Worm (Caenorhabditis elegans) whole organism, L3 larva: ENCODE data around the gene pigm-1.

Experiments used
- R02D3.7 ChIP-seq: fragments of 150-350 bp; optimal IDR thresholded peaks from 2 replicates; lab custom pipeline; 2014; ENCODE audit warnings: missing biosample characterization, missing genetic modification characterization
- ZK546.5 ChIP-seq: sonication (generic microtip); optimal IDR thresholded peaks from 2 replicates; lab custom pipeline; 2017; ENCODE audit warnings: missing biosample characterization, missing genetic modification characterization
- ama-1 ChIP-seq: fragments of 150-350 bp; optimal IDR thresholded peaks from 2 replicates; lab custom pipeline; 2018
- ceh-28 ChIP-seq: fragments of 150-350 bp; optimal IDR thresholded peaks from 2 replicates; lab custom pipeline; 2014; ENCODE audit warnings: missing biosample characterization, missing genetic modification reagents, missing genetic modification characterization
- ceh-82 ChIP-seq: fragments of 150-350 bp; optimal IDR thresholded peaks from 2 replicates; lab custom pipeline; 2014; ENCODE audit warnings: missing biosample characterization, missing genetic modification characterization
- ceh-9 ChIP-seq: sonication (generic microtip); optimal IDR thresholded peaks from 2 replicates; lab custom pipeline; 2018; ENCODE audit warnings: missing biosample characterization, missing genetic modification characterization
- daf-12 ChIP-seq: fragments of 150-350 bp; optimal IDR thresholded peaks from 2 replicates; lab custom pipeline; 2014; ENCODE audit warnings: missing biosample characterization, missing genetic modification reagents, missing genetic modification characterization
- egl-27 ChIP-seq: sonication (generic microtip); optimal IDR thresholded peaks from 4 replicates; lab custom pipeline; 2017; ENCODE audit warnings: missing biosample characterization, missing genetic modification reagents, missing genetic modification characterization
- elt-1 ChIP-seq: fragments of 150-350 bp; optimal IDR thresholded peaks from 2 replicates; lab custom pipeline; 2014; ENCODE audit warnings: missing biosample characterization, missing genetic modification characterization
- elt-2 ChIP-seq: sonication (generic microtip); optimal IDR thresholded peaks from 2 replicates; lab custom pipeline; 2016; ENCODE audit warnings: missing genetic modification reagents, mild to moderate bottlenecking, missing genetic modification characterization, missing compliant biosample characterization
- elt-3 ChIP-seq, 3 experiments: fragments of 150-350 bp in 1 of 3; sonication (generic microtip) in 2 of 3; optimal IDR thresholded peaks; 2 replicates in 2 of 3; 4 replicates in 1 of 3; lab custom pipeline; 2014 to 2017; ENCODE audit warnings: missing biosample characterization in 3 of 3, missing genetic modification characterization in 3 of 3
- eor-1 ChIP-seq, 2 experiments: fragments of 150-350 bp; optimal IDR thresholded peaks; 2 replicates each; lab custom pipeline; 2014 to 2018; ENCODE audit warnings: missing biosample characterization in 2 of 2, missing genetic modification characterization in 2 of 2
- jun-1 ChIP-seq: fragments of 150-350 bp; optimal IDR thresholded peaks from 2 replicates; lab custom pipeline; 2014; ENCODE audit warnings: missing biosample characterization, missing genetic modification reagents, missing genetic modification characterization
- lin-15B ChIP-seq: fragments of 150-350 bp; optimal IDR thresholded peaks from 2 replicates; lab custom pipeline; 2014; ENCODE audit warnings: missing biosample characterization, missing genetic modification characterization
- lin-39 ChIP-seq: fragments of 150-350 bp; optimal IDR thresholded peaks from 2 replicates; lab custom pipeline; 2018; ENCODE audit warnings: missing biosample characterization, missing genetic modification reagents, missing genetic modification characterization
- nfya-1 ChIP-seq: sonication (generic microtip); optimal IDR thresholded peaks from 2 replicates; lab custom pipeline; 2017; ENCODE audit warnings: missing genetic modification characterization, mild to moderate bottlenecking, missing compliant biosample characterization, antibody characterized with exemption, moderate library complexity; ENCODE audit not compliant: insufficient read depth
- nhr-11 ChIP-seq: fragments of 150-350 bp; optimal IDR thresholded peaks from 2 replicates; lab custom pipeline; 2014; ENCODE audit warnings: missing biosample characterization, missing genetic modification characterization
- nhr-12 ChIP-seq: fragments of 150-350 bp; optimal IDR thresholded peaks from 2 replicates; lab custom pipeline; 2014; ENCODE audit warnings: missing biosample characterization, missing genetic modification characterization
- nhr-23 ChIP-seq: fragments of 150-350 bp; optimal IDR thresholded peaks from 2 replicates; lab custom pipeline; 2014; ENCODE audit warnings: missing biosample characterization, missing genetic modification reagents, missing genetic modification characterization
- nhr-237 ChIP-seq: fragments of 150-350 bp; optimal IDR thresholded peaks from 2 replicates; lab custom pipeline; 2014; ENCODE audit warnings: missing biosample characterization, missing genetic modification characterization
- nhr-25 ChIP-seq: sonication (generic microtip); optimal IDR thresholded peaks from 2 replicates; lab custom pipeline; 2017; ENCODE audit warnings: missing biosample characterization, missing genetic modification characterization
- nhr-28 ChIP-seq: fragments of 150-350 bp; optimal IDR thresholded peaks from 2 replicates; lab custom pipeline; 2014; ENCODE audit warnings: missing biosample characterization, missing genetic modification characterization
- nhr-43 ChIP-seq: sonication (generic microtip); optimal IDR thresholded peaks from 2 replicates; lab custom pipeline; 2016; ENCODE audit warnings: mild to moderate bottlenecking, missing genetic modification characterization, missing compliant biosample characterization; ENCODE audit not compliant: poor library complexity, severe bottlenecking
- nhr-67 ChIP-seq: fragments of 150-350 bp; optimal IDR thresholded peaks from 2 replicates; lab custom pipeline; 2014; ENCODE audit warnings: missing biosample characterization, missing genetic modification characterization
- nhr-76 ChIP-seq: fragments of 150-350 bp; sonication (generic microtip); optimal IDR thresholded peaks from 5 replicates; lab custom pipeline; 2014; ENCODE audit warnings: missing biosample characterization, missing genetic modification characterization
- nhr-77 ChIP-seq: fragments of 150-350 bp; optimal IDR thresholded peaks from 2 replicates; lab custom pipeline; 2014; ENCODE audit warnings: missing biosample characterization, missing genetic modification characterization
- pha-4 ChIP-seq: fragments of 150-350 bp; optimal IDR thresholded peaks from 2 replicates; lab custom pipeline; 2014; ENCODE audit warnings: missing biosample characterization, missing genetic modification reagents, missing genetic modification characterization
- sea-2 ChIP-seq: fragments of 150-350 bp; sonication (generic microtip); optimal IDR thresholded peaks from 4 replicates; lab custom pipeline; 2014; ENCODE audit warnings: missing biosample characterization, missing genetic modification reagents, missing genetic modification characterization
- snpc-4 ChIP-seq: fragments of 150-350 bp; optimal IDR thresholded peaks from 2 replicates; lab custom pipeline; 2014; ENCODE audit warnings: missing biosample characterization, missing genetic modification characterization
- tbx-2 ChIP-seq: sonication (generic microtip); optimal IDR thresholded peaks from 2 replicates; lab custom pipeline; 2016; ENCODE audit warnings: mild to moderate bottlenecking, missing genetic modification characterization, missing compliant biosample characterization
- unc-39 ChIP-seq: sonication (generic microtip); optimal IDR thresholded peaks from 4 replicates; lab custom pipeline; 2017; ENCODE audit warnings: missing biosample characterization, missing genetic modification characterization
- ztf-4 ChIP-seq: fragments of 150-350 bp; optimal IDR thresholded peaks from 2 replicates; lab custom pipeline; 2014; ENCODE audit warnings: missing biosample characterization, missing genetic modification characterization

pigm-1 gene

DNA sequence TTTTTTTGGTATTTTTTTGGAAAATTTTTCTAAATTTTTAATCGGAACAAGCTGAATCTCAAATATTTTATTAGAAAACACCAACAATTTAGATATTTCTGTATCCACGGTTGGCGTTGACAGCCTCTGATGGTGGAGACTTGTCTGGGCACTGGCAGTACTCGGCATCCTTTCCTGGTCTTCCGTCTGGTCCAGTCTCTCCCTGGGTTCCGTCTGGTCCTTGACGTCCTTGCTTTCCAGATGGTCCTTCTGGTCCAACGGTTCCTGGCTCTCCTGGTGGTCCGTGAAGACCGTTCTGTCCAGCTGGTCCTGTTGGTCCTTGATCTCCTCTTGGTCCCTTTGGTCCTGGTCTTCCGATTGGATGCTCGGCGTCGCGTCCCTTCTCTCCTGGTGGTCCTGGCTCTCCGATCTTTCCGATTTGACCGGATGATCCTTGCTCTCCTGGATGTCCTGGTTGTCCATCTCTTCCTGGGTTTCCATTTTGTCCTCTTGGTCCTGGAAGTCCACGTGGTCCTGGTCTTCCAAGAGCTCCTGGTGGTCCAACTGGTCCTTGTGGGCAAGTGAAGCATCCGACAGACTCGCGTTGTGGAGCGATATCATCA, 11.5 kb upstream of the pigm-1 start:
- TF ChIP-seq nhr-237 (tag; lab: Kevin White, UChicago): no peak
- TF ChIP-seq elt-1 (tag; lab: Kevin White, UChicago): no peak
- TF ChIP-seq ZK546.5 (tag; lab: Kevin White, UChicago): no peak
- TF ChIP-seq daf-12: no peak
- peak; percentile 23 for TF ChIP-seq nhr-43 (tag; lab: Kevin White, UChicago)
- peak; percentile 28 for TF ChIP-seq ama-1 (lab: Kevin White, UChicago)

DNA sequence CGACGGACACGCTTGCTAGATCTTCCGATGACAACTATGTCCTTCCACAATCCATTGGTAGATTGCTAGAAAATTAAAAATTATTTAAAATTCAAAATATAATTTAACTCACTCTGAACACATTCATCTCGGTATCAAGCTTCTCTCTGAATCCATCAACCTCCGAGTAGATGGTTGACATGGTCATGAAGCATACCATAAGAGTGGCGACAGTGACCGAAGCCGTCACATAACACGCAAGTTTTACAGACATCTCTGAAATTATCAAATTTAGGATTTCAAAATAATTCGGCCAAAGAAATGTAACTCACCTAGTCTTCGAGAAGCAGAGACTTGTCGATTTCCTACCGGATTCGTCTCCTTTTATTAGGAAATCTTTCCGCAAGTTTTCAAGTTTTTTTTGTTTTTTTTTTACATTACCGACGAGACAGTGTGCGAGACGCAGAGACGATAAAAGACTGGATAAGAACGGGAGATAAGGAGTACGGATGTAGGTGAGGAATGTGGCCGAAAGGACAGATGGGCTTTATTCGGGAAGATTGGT, 10.7 kb upstream of the pigm-1 start, which contains the start of gene sqt-1:
Gene sqt-1 (minus strand): TSS at position 341 of the 544 bp plus-strand sequence.
- TF ChIP-seq nhr-11 (tag; lab: Kevin White, UChicago): no peak
- peak; percentile 52 for TF ChIP-seq nhr-23 (tag; lab: Kevin White, UChicago)
- TF ChIP-seq ama-1 (lab: Kevin White, UChicago): peak; percentile 61
- peak; percentile 43 for TF ChIP-seq nhr-43 (tag; lab: Kevin White, UChicago)
- TF ChIP-seq nhr-25 (tag; lab: Kevin White, UChicago): peak; percentile 4
- peak in 1 of 3 experiments; percentile 72 for TF ChIP-seq elt-3 (tag; optimal IDR thresholded peaks at IDR 0.05; lab: Kevin White, UChicago)
- TF ChIP-seq nhr-28 (tag; lab: Kevin White, UChicago): no peak
- no peak for TF ChIP-seq sea-2 (GFP tag; lab: Kevin White, UChicago)

DNA sequence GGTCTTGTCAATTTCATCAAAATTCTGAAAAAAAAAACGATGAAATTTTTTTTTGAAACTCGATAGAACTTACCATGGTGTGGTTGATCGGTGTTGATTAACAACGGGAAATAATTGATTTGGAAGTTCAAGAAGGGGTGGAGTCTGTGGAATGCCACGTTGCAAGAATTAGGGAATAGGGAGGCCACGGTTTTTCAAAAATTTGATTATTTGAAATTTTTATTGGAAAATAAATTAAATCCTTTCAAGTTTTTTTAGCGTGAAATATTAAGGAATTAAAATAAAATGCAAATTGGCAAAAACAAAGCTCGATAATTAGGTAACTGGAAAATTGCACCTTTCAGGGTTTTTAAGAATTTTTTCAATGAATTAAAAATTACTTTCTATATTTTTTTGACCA, 8.7 kb upstream of the pigm-1 start, which contains the start of gene rmd-3:
Gene rmd-3 (minus strand): TSS at position 101 of the 400 bp plus-strand sequence.
- TF ChIP-seq eor-1 (tag; optimal IDR thresholded peaks at IDR 0.05; lab: Kevin White, UChicago) (no peak), pha-4 (tag; lab: Kevin White, UChicago) (no peak), nhr-12 (tag; lab: Kevin White, UChicago) (no peak), elt-2 (tag; lab: Kevin White, UChicago) (no peak), egl-27 (no peak), nhr-77 (tag; lab: Kevin White, UChicago) (no peak), nhr-11 (tag; lab: Kevin White, UChicago) (no peak), lin-39 (no peak), ceh-82 (tag; lab: Kevin White, UChicago) (no peak), ztf-4 (no peak), nhr-76 (tag; lab: Kevin White, UChicago) (no peak), elt-3 (tag; optimal IDR thresholded peaks at IDR 0.05; lab: Kevin White, UChicago) (no peak), ceh-9 (no peak), unc-39 (tag; lab: Kevin White, UChicago) (no peak), lin-15B (no peak), nfya-1 (tag; lab: Kevin White, UChicago) (no peak), jun-1 (tag; lab: Kevin White, UChicago) (no peak), ceh-28 (tag; lab: Kevin White, UChicago) (no peak), ama-1 (lab: Kevin White, UChicago) (no peak)

DNA sequence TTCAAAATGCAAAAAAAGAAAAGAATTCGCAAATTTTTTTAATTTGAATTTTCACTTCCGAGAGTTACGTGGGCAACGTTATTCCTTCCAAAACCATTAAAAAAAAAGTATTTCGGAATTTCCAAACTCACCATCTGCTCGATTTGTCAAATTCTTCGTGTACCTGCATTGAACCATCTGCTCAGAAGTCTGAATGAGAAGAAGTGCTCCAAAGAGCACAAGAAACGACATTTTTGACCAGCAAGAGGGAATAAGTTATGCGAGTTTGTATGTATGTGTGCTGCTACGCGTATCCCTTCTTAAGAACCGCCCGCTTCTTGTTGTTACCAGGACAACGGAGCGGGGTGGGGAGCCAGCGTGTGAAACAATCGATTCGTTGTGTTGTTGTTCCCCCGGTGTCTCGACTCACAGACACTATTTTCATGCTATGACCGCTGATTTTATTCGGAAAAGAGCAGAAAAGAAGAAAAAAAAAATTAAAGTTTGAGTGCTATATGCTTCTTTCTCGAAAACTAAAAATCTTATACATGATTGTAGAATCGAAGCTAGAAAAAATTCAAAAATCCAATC, 4.9 kb upstream of the pigm-1 start, which contains the start of gene lgc-20:
Gene lgc-20 (minus strand): TSS at position 311 of the 570 bp plus-strand sequence.
- no peak for TF ChIP-seq snpc-4 (tag; lab: Kevin White, UChicago)
- no peak for TF ChIP-seq elt-1 (tag; lab: Kevin White, UChicago)
- TF ChIP-seq nhr-76 (tag; lab: Kevin White, UChicago): no peak
- no peak for TF ChIP-seq ceh-82 (tag; lab: Kevin White, UChicago)
- TF ChIP-seq pha-4 (tag; lab: Kevin White, UChicago): no peak
- no peak for TF ChIP-seq elt-2 (tag; lab: Kevin White, UChicago)
- TF ChIP-seq ZK546.5 (tag; lab: Kevin White, UChicago): no peak
- TF ChIP-seq nhr-12 (tag; lab: Kevin White, UChicago): no peak
- no peak for TF ChIP-seq sea-2 (GFP tag; lab: Kevin White, UChicago)
- TF ChIP-seq R02D3.7 (tag; lab: Kevin White, UChicago): no peak
- TF ChIP-seq nhr-67 (tag; lab: Kevin White, UChicago): no peak
- no peak for TF ChIP-seq tbx-2
- no peak for TF ChIP-seq egl-27
- no peak for TF ChIP-seq jun-1 (tag; lab: Kevin White, UChicago)
- TF ChIP-seq nhr-43 (tag; lab: Kevin White, UChicago): no peak
